Worm (Caenorhabditis elegans) whole organism, midembryonic: ENCODE results near the gene C27F2.6.

Experiments used
- T22C8.4 ChIP-seq: fragments of 200-800 bp; sonication (Bioruptor generic); IDR thresholded peaks from 2 replicates; pipeline ENCODE4 v1.3.6; 2022; ENCODE audit warnings: missing genetic modification characterization, missing compliant biosample characterization
- cog-1 ChIP-seq: sonication (generic microtip); optimal IDR thresholded peaks from 2 replicates; lab custom pipeline; 2016; ENCODE audit warnings: missing genetic modification characterization, missing compliant biosample characterization
- flt-1 ChIP-seq: fragments of 200-800 bp; sonication (Bioruptor generic); IDR thresholded peaks from 2 replicates; pipeline ENCODE4 v1.3.6; 2022; ENCODE audit warnings: missing genetic modification characterization, missing compliant biosample characterization
- klf-2 ChIP-seq: fragments of 200-800 bp; sonication (Bioruptor generic); conservative IDR thresholded peaks from 2 replicates; pipeline ENCODE4 v1.3.6; 2022; ENCODE audit warnings: missing genetic modification reagents, missing genetic modification characterization, missing compliant biosample characterization
- med-1 ChIP-seq: sonication (generic microtip); optimal IDR thresholded peaks from 2 replicates; lab custom pipeline; 2017; ENCODE audit warnings: missing genetic modification characterization, mild to moderate bottlenecking, missing compliant biosample characterization, antibody characterized with exemption, missing genetic modification reagents; ENCODE audit not compliant: insufficient read depth
- ref-1 ChIP-seq: fragments of 200-800 bp; sonication (Bioruptor generic); conservative IDR thresholded peaks from 2 replicates; pipeline ENCODE4 v1.3.6; 2022; ENCODE audit warnings: missing genetic modification reagents, missing genetic modification characterization, missing compliant biosample characterization
- tab-1 ChIP-seq: fragments of 200-800 bp; sonication (Bioruptor generic); IDR thresholded peaks from 2 replicates; pipeline ENCODE4 v1.3.6; 2022; ENCODE audit warnings: missing genetic modification characterization, missing compliant biosample characterization
- ztf-23 ChIP-seq: fragments of 200-800 bp; sonication (Bioruptor generic); IDR thresholded peaks from 2 replicates; pipeline ENCODE4 v1.3.6; 2022; ENCODE audit warnings: missing genetic modification reagents, missing genetic modification characterization, missing compliant biosample characterization
- ztf-29 ChIP-seq: fragments of 200-800 bp; sonication (Bioruptor generic); IDR thresholded peaks from 2 replicates; pipeline ENCODE4 v1.3.6; 2022; ENCODE audit warnings: missing genetic modification reagents, missing genetic modification characterization, missing compliant biosample characterization

DNA sequence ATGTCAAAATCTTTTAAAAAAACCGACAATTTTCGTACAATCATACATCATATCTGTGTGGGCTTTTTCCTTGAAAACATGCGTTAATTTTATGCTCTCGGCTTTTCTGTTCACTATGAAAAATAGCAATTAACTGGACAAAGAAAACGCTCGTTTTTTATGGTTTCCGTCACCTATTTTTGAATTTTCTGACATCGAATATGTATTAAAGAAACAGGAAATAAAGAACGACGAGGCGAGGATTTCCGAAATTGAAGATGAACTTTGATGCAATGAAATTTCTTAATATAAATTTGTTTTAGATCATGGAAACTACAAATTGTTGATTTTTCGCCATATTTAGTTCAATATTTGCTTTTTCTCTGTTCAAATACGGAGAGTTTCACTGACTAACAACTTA is 3.7 kb upstream of the C27F2.6 start:
- TF ChIP-seq ztf-23 (GFP tag; lab: Robert Waterston, UW) = no peak
- TF ChIP-seq T22C8.4 (GFP tag; lab: Robert Waterston, UW) = no peak
- no peak for TF ChIP-seq flt-1 (GFP tag; lab: Robert Waterston, UW)
- TF ChIP-seq klf-2 = no peak
- TF ChIP-seq tab-1 (GFP tag; lab: Robert Waterston, UW) = no peak
- no peak for TF ChIP-seq med-1 (GFP tag; lab: Kevin White, UChicago)
- no peak for TF ChIP-seq cog-1 (tag; lab: Kevin White, UChicago)
- TF ChIP-seq ztf-29 (GFP tag; lab: Robert Waterston, UW) = no peak
- no peak for TF ChIP-seq ref-1 (GFP tag; lab: Robert Waterston, UW)
